Worm (Caenorhabditis elegans): ENCODE measurements around the gene F54H12.7.

Gene F54H12.7

DNA sequence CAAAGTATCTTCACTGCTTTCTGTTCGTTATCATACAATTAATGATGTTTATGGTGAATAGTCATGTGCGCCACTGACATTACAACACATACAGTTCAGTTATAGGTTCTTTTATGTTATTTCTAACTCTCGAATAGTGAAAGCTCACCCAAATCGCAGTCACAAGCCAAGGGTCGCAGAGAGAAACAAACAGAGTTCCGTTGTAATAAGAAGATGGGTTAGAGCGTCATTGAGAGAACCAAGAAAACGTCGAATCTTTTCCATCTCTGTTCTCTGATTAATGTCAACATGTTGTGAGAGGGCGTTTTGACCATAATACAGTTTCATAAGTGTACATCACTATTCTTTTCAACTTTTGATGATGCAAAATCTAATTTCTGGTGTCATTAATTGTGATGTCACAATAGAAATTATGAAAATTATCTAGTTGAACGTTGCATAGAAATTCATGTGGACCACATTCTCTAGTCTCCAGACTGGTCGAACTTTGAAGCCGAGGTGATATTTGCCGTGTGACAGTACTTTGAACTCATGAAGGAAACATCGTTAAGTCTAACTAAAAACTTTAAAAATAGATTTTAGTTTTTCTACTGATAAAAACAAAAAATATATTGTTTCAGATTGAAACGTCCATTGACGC, 4.9 kb downstream of the F54H12.7 start:
- TF ChIP-seq ham-2 (GFP tag; optimal IDR thresholded peaks at IDR 0.05): no peak
- TF ChIP-seq bed-3 (GFP tag; optimal IDR thresholded peaks at IDR 0.05): no peak
- no peak for TF ChIP-seq ceh-83 (GFP tag; optimal IDR thresholded peaks at IDR 0.05)
- no peak for TF ChIP-seq cnd-1 (tag; optimal IDR thresholded peaks at IDR 0.05)

DNA sequence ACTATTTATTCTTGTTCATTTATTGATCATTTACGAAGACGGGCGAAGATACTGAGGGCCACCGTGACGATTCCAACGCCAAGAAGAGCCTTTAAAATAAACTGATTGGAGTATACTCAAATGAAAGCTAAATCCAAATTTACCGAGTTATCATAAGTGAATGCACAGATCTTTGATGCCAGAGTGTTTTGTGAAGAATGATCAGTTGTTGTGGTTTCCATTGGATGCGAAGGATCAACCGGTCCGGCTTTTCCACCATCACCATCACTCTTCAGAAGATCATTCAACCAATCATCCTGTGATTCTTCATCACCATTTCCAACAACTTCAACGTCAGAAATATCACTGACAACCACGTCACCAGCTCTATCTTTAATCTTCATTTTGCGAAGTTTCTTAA, 8.1 kb downstream of the F54H12.7 start:
- no peak for TF ChIP-seq nhr-237 (tag; optimal IDR thresholded peaks at IDR 0.05)
- TF ChIP-seq unc-39 (tag; optimal IDR thresholded peaks at IDR 0.05): no peak
- no peak for TF ChIP-seq drap-1 (GFP tag; optimal IDR thresholded peaks at IDR 0.05)
- TF ChIP-seq hlh-1 (tag; optimal IDR thresholded peaks at IDR 0.05): no peak

DNA sequence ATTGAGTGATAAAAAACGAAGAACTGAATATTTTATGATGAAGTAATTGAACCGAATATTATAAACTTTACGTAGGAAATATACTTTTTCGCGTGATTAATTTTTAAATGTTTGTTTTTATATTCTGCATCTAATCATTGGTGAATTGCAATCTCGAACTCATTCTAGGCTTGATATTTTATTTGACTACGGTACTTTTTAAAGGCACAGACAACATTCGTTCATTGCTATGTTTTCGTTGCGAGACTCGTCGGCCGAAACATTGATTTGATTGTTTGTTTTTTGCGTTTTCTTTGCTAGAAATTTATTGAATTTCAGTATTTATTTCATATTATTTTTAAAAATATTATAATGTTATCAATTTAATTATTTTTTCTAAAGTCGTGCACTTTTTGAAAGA, 8.6 kb downstream of the F54H12.7 start, which contains the start of gene C06G4.4:
Gene C06G4.4 (minus strand): TSS at position 36 of the 400 bp plus-strand sequence.
- TF ChIP-seq hlh-1 (tag; optimal IDR thresholded peaks at IDR 0.05) (no peak), ces-1 (GFP tag; optimal IDR thresholded peaks at IDR 0.05) (no peak), snpc-4 (tag; optimal IDR thresholded peaks at IDR 0.05) (no peak)

DNA sequence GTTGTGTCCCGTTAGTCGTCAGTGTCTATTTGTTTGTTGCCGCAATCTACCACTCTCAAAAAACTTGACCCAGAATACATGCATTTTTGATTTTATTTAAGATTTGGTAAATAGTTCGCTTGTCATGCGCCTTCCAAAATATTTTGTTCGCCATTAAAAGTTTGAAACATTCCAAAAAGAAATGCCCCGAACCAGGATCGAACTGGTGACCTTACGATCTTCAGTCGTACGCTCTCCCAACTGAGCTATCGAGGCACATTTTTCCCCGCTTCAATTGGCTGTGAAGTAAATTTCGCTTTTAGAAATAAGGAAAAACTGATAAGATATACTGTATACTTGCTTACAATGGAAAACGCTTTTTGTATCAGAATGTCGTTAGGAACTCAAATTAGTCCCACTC, 9.1 kb downstream of the F54H12.7 start:
- no peak for TF ChIP-seq ceh-83 (GFP tag; optimal IDR thresholded peaks at IDR 0.05)
- no peak for TF ChIP-seq tbx-8 (GFP tag; optimal IDR thresholded peaks at IDR 0.05)
- no peak for TF ChIP-seq hlh-1 (tag; optimal IDR thresholded peaks at IDR 0.05)
- no peak for TF ChIP-seq elt-3 (tag; optimal IDR thresholded peaks at IDR 0.05)
- TF ChIP-seq nhr-76 (tag; optimal IDR thresholded peaks at IDR 0.05): no peak

DNA sequence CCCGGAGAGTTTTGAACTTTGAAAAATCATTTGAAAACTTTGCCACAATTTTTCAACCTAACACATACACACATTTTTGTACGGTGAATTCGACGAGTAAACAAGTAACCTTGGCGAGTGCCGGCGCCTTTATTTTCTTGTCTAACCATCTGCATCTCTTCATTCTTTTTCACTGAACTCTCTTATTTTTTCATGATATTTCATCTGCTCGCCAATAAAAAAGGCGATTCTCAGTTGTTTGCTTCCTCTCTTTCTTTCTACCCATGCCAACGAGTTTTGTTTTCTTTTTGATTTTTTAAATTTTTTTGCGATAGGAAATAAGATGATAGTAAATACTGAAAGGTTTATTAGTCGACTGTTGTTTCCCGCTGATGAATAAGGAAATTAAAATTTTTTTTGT, 9.6 kb downstream of the F54H12.7 start:
- TF ChIP-seq nhr-28 (tag; optimal IDR thresholded peaks at IDR 0.05) (no peak), nhr-76 (tag; optimal IDR thresholded peaks at IDR 0.05) (no peak), ces-1 (GFP tag; optimal IDR thresholded peaks at IDR 0.05) (peak; percentile 18), unc-62 (GFP tag; optimal IDR thresholded peaks at IDR 0.05) (no peak)

DNA sequence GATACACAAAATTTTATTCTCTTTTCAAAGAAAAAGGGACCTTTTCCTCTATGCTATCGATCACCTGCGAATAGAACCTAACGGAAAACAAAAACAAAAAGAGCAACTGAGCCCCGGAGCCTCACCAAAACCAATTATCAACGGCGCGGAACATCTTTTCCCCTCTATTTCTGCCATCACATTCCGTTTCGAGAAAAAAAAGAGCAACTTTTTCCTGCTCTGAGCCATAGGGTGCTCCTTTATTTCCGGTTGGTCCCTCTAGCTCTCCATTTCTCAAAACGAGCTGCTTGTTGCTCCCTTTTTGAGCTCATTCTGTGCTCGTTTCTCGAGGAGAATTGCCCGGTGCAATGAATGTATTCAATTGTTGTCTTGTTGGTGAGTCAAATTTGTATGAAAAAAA, 10.5 kb downstream of the F54H12.7 start, which contains the start of gene clp-1:
Gene clp-1 (plus strand): TSS at position 301 of the 400 bp plus-strand sequence.
- TF ChIP-seq ham-2 (GFP tag; optimal IDR thresholded peaks at IDR 0.05): no peak

ce11 chrIII:7981233-7981632, 12.1 kb downstream of the F54H12.7 start:
- TF ChIP-seq ztf-11 (tag; optimal IDR thresholded peaks at IDR 0.05) (no peak), nhr-12 (tag; optimal IDR thresholded peaks at IDR 0.05) (no peak), drap-1 (GFP tag; optimal IDR thresholded peaks at IDR 0.05) (no peak), ceh-83 (GFP tag; optimal IDR thresholded peaks at IDR 0.05) (no peak), tbx-8 (GFP tag; optimal IDR thresholded peaks at IDR 0.05) (no peak), lin-13 (tag; optimal IDR thresholded peaks at IDR 0.05) (no peak), flh-1 (GFP tag; optimal IDR thresholded peaks at IDR 0.05) (no peak)

- TF ChIP-seq unc-120 (tag; optimal IDR thresholded peaks at IDR 0.05; ENCODE audit: poor library complexity, severe bottlenecking) (no peak), sem-2 (GFP tag; optimal IDR thresholded peaks at IDR 0.05) (no peak), blmp-1 (tag; optimal IDR thresholded peaks at IDR 0.05) (no peak), sptf-1 (tag; optimal IDR thresholded peaks at IDR 0.05) (no peak)
These were observed 12.8 kb downstream of the F54H12.7 start for ce11 chrIII:7981938-7982337.

DNA sequence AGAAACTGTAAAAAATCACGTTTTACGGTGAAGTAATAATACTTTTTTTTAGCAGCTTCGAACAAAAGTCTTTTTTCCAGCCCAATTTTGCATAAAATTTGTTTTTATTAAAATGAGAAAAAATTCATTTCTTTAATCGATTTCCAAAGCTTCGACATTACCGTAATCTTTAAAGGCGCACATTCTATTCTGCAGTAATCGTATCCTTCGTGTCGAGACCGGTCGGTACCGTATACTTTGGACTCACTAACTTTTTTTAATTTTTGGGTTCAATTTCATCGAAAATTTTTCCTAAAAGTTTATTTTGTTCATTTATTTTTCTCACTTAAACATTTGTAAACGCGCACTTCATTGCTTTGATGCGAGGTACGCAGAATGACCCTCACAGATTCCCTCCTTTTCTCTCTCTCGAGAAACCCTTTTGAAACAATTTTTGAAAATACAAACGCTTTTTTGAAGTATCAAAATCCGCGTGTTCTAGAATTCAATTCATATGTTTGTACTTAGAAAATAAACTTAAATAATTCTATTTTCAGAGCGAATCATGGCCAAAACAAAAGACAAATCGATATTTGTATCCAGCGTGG, 17.5 kb downstream of the F54H12.7 start, which contains the start of gene hrpk-2:
Gene hrpk-2 (plus strand): TSS at position 537 of the 587 bp plus-strand sequence.
- TF ChIP-seq nhr-76 (tag; optimal IDR thresholded peaks at IDR 0.05) (no peak), unc-120 (tag; optimal IDR thresholded peaks at IDR 0.05; ENCODE audit: poor library complexity, severe bottlenecking) (no peak), unc-62 (GFP tag; optimal IDR thresholded peaks at IDR 0.05) (no peak), unc-39 (tag; optimal IDR thresholded peaks at IDR 0.05) (no peak), pha-4 (tag; optimal IDR thresholded peaks at IDR 0.05) (no peak), sptf-1 (tag; optimal IDR thresholded peaks at IDR 0.05) (no peak)

Measured in whole organism, mixed stage, embryonic.